Worm (Caenorhabditis elegans): Measurements from ENCODE around the gene ksr-1.

ksr-1 gene

ce11 chrX:8327800-8328199, 52.8 kb downstream of the ksr-1 start, which contains the start of gene F55E10.4:
Gene F55E10.4 (minus strand): TSS chrX:8327900.
- TF ChIP-seq ztf-11 (tag; optimal IDR thresholded peaks at IDR 0.05) = no peak
